Fruit fly (Drosophila melanogaster) whole organism, embryonic: ENCODE results near the gene CG2841.

Experiments used
- Antp ChIP-seq: fragments of 200-800 bp; sonication (Bioruptor generic); optimal IDR thresholded peaks from 3 replicates; lab custom pipeline; 2016; ENCODE audit warnings: missing biosample characterization, missing genetic modification characterization
- B-H2 ChIP-seq: fragments of 200-800 bp; sonication (Bioruptor generic); optimal IDR thresholded peaks from 2 replicates; lab custom pipeline; 2018; ENCODE audit warnings: missing biosample characterization, mild to moderate bottlenecking, missing genetic modification characterization
- Blimp-1 ChIP-seq: fragments of 200-800 bp; sonication (Bioruptor generic); optimal IDR thresholded peaks from 3 replicates; lab custom pipeline; 2018; ENCODE audit warnings: missing biosample characterization, missing genetic modification characterization, mild to moderate bottlenecking, moderate library complexity, missing genetic modification reagents
- CG10267 ChIP-seq: fragments of 200-800 bp; sonication (Bioruptor generic); optimal IDR thresholded peaks from 2 replicates; lab custom pipeline; 2018; ENCODE audit warnings: missing biosample characterization, mild to moderate bottlenecking, missing genetic modification characterization, moderate library complexity
- CG12219 ChIP-seq: fragments of 200-800 bp; sonication (Bioruptor generic); optimal IDR thresholded peaks from 3 replicates; lab custom pipeline; 2018; ENCODE audit warnings: missing biosample characterization, mild to moderate bottlenecking, missing genetic modification characterization
- CG12744 ChIP-seq: fragments of 200-800 bp; sonication (Bioruptor generic); optimal IDR thresholded peaks from 2 replicates; lab custom pipeline; 2016; ENCODE audit warnings: missing biosample characterization, missing genetic modification characterization
- CG13424 ChIP-seq: fragments of 200-800 bp; sonication (Bioruptor generic); optimal IDR thresholded peaks from 2 replicates; lab custom pipeline; 2019; ENCODE audit warnings: missing biosample characterization, mild to moderate bottlenecking, missing genetic modification characterization, moderate library complexity
- CG17361 ChIP-seq: fragments of 200-800 bp; sonication (Bioruptor generic); IDR thresholded peaks from 3 replicates; pipeline ENCODE4 v1.3.6; 2022; ENCODE audit warnings: missing biosample characterization, missing genetic modification characterization
- CG17568 ChIP-seq: fragments of 200-800 bp; sonication (Bioruptor generic); optimal IDR thresholded peaks from 2 replicates; lab custom pipeline; 2018; ENCODE audit warnings: missing biosample characterization, mild to moderate bottlenecking, missing genetic modification characterization, moderate library complexity
- CG17912 ChIP-seq: fragments of 200-800 bp; sonication (Bioruptor generic); optimal IDR thresholded peaks from 2 replicates; lab custom pipeline; 2018; ENCODE audit warnings: missing biosample characterization, mild to moderate bottlenecking, missing genetic modification characterization
- CG31224 ChIP-seq: fragments of 200-800 bp; sonication (Bioruptor generic); IDR thresholded peaks from 2 replicates; pipeline ENCODE4 v1.3.6; 2022; ENCODE audit warnings: missing biosample characterization, missing genetic modification characterization
- CG3407 ChIP-seq: fragments of 200-800 bp; sonication (Bioruptor generic); optimal IDR thresholded peaks from 2 replicates; lab custom pipeline; 2018; ENCODE audit warnings: missing biosample characterization, mild to moderate bottlenecking, missing genetic modification characterization
- CG34376 ChIP-seq: fragments of 200-800 bp; sonication (Bioruptor generic); optimal IDR thresholded peaks from 2 replicates; lab custom pipeline; 2018; ENCODE audit warnings: missing biosample characterization, mild to moderate bottlenecking, missing genetic modification characterization
- CG42726 ChIP-seq: fragments of 200-800 bp; sonication (Bioruptor generic); IDR thresholded peaks from 2 replicates; pipeline ENCODE4 v1.3.6; 2022; ENCODE audit warnings: missing biosample characterization, missing genetic modification characterization; ENCODE audit not compliant: partially characterized antibody
- CG6765 ChIP-seq: fragments of 200-800 bp; sonication (Bioruptor generic); optimal IDR thresholded peaks from 3 replicates; lab custom pipeline; 2017; ENCODE audit warnings: missing biosample characterization, mild to moderate bottlenecking, missing genetic modification characterization
- CG6813 ChIP-seq: fragments of 200-800 bp; sonication (Bioruptor generic); optimal IDR thresholded peaks from 2 replicates; lab custom pipeline; 2017; ENCODE audit warnings: missing biosample characterization, missing genetic modification characterization, mild to moderate bottlenecking, moderate library complexity, missing genetic modification reagents
- CG7745 ChIP-seq: fragments of 200-800 bp; sonication (Bioruptor generic); optimal IDR thresholded peaks from 2 replicates; lab custom pipeline; 2018; ENCODE audit warnings: missing biosample characterization, mild to moderate bottlenecking, missing genetic modification characterization, moderate library complexity
- CG9932 ChIP-seq: fragments of 200-800 bp; sonication (Bioruptor generic); IDR thresholded peaks from 2 replicates; pipeline ENCODE4 v1.3.6; 2022; ENCODE audit warnings: missing biosample characterization, missing genetic modification characterization
- D19A ChIP-seq: fragments of 200-800 bp; optimal IDR thresholded peaks from 3 replicates; lab custom pipeline; 2019; ENCODE audit warnings: missing biosample characterization, mild to moderate bottlenecking, missing genetic modification characterization, moderate library complexity
- Dbx ChIP-seq: fragments of 200-800 bp; sonication (Bioruptor generic); IDR thresholded peaks from 3 replicates; pipeline ENCODE4 v1.3.6; 2022; ENCODE audit warnings: missing biosample characterization, missing genetic modification characterization
- Deaf1 ChIP-seq: fragments of 200-800 bp; optimal IDR thresholded peaks from 3 replicates; lab custom pipeline; 2019; ENCODE audit warnings: missing biosample characterization, mild to moderate bottlenecking, missing genetic modification characterization, moderate library complexity
- Dll ChIP-seq: fragments of 200-800 bp; sonication (Bioruptor generic); IDR thresholded peaks from 4 replicates; pipeline ENCODE4 v1.3.6; 2022; ENCODE audit warnings: missing biosample characterization, missing genetic modification characterization; ENCODE audit not compliant: partially characterized antibody
- ERR ChIP-seq: fragments of 200-800 bp; sonication (Bioruptor generic); optimal IDR thresholded peaks from 2 replicates; lab custom pipeline; 2016; ENCODE audit warnings: missing biosample characterization, missing genetic modification characterization
- H15 ChIP-seq: fragments of 200-800 bp; sonication (Bioruptor generic); IDR thresholded peaks from 3 replicates; pipeline ENCODE4 v1.3.6; 2022; ENCODE audit warnings: missing biosample characterization, missing genetic modification characterization
- H2.0 ChIP-seq: fragments of 200-800 bp; sonication (Bioruptor generic); IDR thresholded peaks from 2 replicates; pipeline ENCODE4 v1.3.6; 2022; ENCODE audit warnings: missing biosample characterization, missing genetic modification characterization
- HmgZ ChIP-seq: fragments of 200-800 bp; sonication (Bioruptor generic); optimal IDR thresholded peaks from 2 replicates; lab custom pipeline; 2018; ENCODE audit warnings: missing biosample characterization, mild to moderate bottlenecking, missing genetic modification characterization
- MBD-R2 ChIP-seq: fragments of 200-800 bp; sonication (Bioruptor generic); IDR thresholded peaks from 2 replicates; pipeline ENCODE4 v1.3.6; 2022; ENCODE audit warnings: missing biosample characterization, missing genetic modification characterization
- MESR4 ChIP-seq: fragments of 200-800 bp; sonication (Bioruptor generic); optimal IDR thresholded peaks from 2 replicates; lab custom pipeline; 2018; ENCODE audit warnings: missing biosample characterization, mild to moderate bottlenecking, missing genetic modification characterization, moderate library complexity
- Mad ChIP-seq: fragments of 200-800 bp; sonication (Bioruptor generic); optimal IDR thresholded peaks from 2 replicates; lab custom pipeline; 2016; ENCODE audit warnings: missing biosample characterization, missing genetic modification characterization
- Pdp1 ChIP-seq, 2 experiments: fragments of 200-800 bp; sonication (Bioruptor generic); optimal IDR thresholded peaks; 3 replicates each; lab custom pipeline; 2016; ENCODE audit warnings: missing biosample characterization in 2 of 2, missing genetic modification characterization in 2 of 2, mild to moderate bottlenecking in 1 of 2, moderate library complexity in 1 of 2
- Rfx ChIP-seq: fragments of 200-800 bp; sonication (Bioruptor generic); IDR thresholded peaks from 2 replicates; pipeline ENCODE4 v1.3.6; 2022; ENCODE audit warnings: missing biosample characterization, missing genetic modification characterization
- Rx ChIP-seq: fragments of 200-800 bp; sonication (Bioruptor generic); IDR thresholded peaks from 2 replicates; pipeline ENCODE4 v1.3.6; 2022; ENCODE audit warnings: missing biosample characterization, missing genetic modification characterization
- ap ChIP-seq: fragments of 200-800 bp; sonication (Bioruptor generic); IDR thresholded peaks from 2 replicates; pipeline ENCODE4 v1.3.6; 2022; ENCODE audit warnings: missing biosample characterization, missing genetic modification characterization
- br ChIP-seq: fragments of >200 bp; optimal IDR thresholded peaks from 2 replicates; lab custom pipeline; 2017
- cad ChIP-seq: fragments of >200 bp; optimal IDR thresholded peaks from 2 replicates; lab custom pipeline; 2017; ENCODE audit warnings: missing biosample characterization, missing genetic modification characterization
- chn ChIP-seq: fragments of 200-800 bp; sonication (Bioruptor generic); optimal IDR thresholded peaks from 2 replicates; lab custom pipeline; 2016; ENCODE audit warnings: missing biosample characterization, missing genetic modification characterization
- dimm ChIP-seq: fragments of 200-800 bp; sonication (Bioruptor generic); IDR thresholded peaks from 2 replicates; pipeline ENCODE4 v1.3.6; 2022; ENCODE audit warnings: missing biosample characterization, missing genetic modification characterization
- dmrt99B ChIP-seq: fragments of 200-800 bp; sonication (Bioruptor generic); optimal IDR thresholded peaks from 2 replicates; lab custom pipeline; 2018; ENCODE audit warnings: missing biosample characterization, mild to moderate bottlenecking, missing genetic modification characterization, moderate library complexity
- emc ChIP-seq: fragments of 200-800 bp; sonication (Bioruptor generic); optimal IDR thresholded peaks from 2 replicates; lab custom pipeline; 2016; ENCODE audit warnings: missing biosample characterization, missing genetic modification characterization
- fru ChIP-seq: fragments of >200 bp; optimal IDR thresholded peaks from 2 replicates; lab custom pipeline; 2017
- gsb ChIP-seq: fragments of 200-800 bp; sonication (Bioruptor generic); IDR thresholded peaks from 2 replicates; pipeline ENCODE4 v1.3.6; 2022; ENCODE audit warnings: missing biosample characterization, missing genetic modification characterization
- h ChIP-seq: fragments of >200 bp; optimal IDR thresholded peaks from 2 replicates; lab custom pipeline; 2017
- hbn ChIP-seq: fragments of 200-800 bp; sonication (Bioruptor generic); IDR thresholded peaks from 2 replicates; pipeline ENCODE4 v1.3.6; 2022; ENCODE audit warnings: missing biosample characterization, missing genetic modification characterization; ENCODE audit not compliant: partially characterized antibody
- hth ChIP-seq: fragments of >200 bp; optimal IDR thresholded peaks from 2 replicates; lab custom pipeline; 2017; ENCODE audit warnings: inconsistent platforms
- psq ChIP-seq: fragments of 200-800 bp; sonication (Bioruptor generic); optimal IDR thresholded peaks from 2 replicates; lab custom pipeline; 2017; ENCODE audit warnings: missing biosample characterization, missing genetic modification characterization
- ranshi ChIP-seq: fragments of 200-800 bp; sonication (Bioruptor generic); IDR thresholded peaks from 2 replicates; pipeline ENCODE4 v1.3.6; 2022; ENCODE audit warnings: missing biosample characterization, missing genetic modification characterization
- sens-2 ChIP-seq: fragments of 200-800 bp; sonication (Bioruptor generic); IDR thresholded peaks from 2 replicates; pipeline ENCODE4 v1.3.6; 2022; ENCODE audit warnings: missing biosample characterization, missing genetic modification characterization
- sisA ChIP-seq: fragments of 200-800 bp; sonication (Bioruptor generic); IDR thresholded peaks from 2 replicates; pipeline ENCODE4 v1.3.6; 2022; ENCODE audit warnings: missing biosample characterization, missing genetic modification characterization
- so ChIP-seq: fragments of 200-800 bp; sonication (Bioruptor generic); IDR thresholded peaks from 3 replicates; pipeline ENCODE4 v1.3.6; 2022; ENCODE audit warnings: missing biosample characterization, missing genetic modification characterization
- sr ChIP-seq: fragments of 200-800 bp; sonication (Bioruptor generic); IDR thresholded peaks from 3 replicates; pipeline ENCODE4 v1.3.6; 2022; ENCODE audit warnings: missing biosample characterization, missing genetic modification characterization
- tgo ChIP-seq: fragments of 200-800 bp; sonication (Bioruptor generic); IDR thresholded peaks from 3 replicates; pipeline ENCODE4 v1.3.6; 2022; ENCODE audit warnings: missing biosample characterization, missing genetic modification characterization
- tna ChIP-seq: fragments of 200-800 bp; sonication (Bioruptor generic); IDR thresholded peaks from 2 replicates; pipeline ENCODE4 v1.3.6; 2022; ENCODE audit warnings: missing biosample characterization, missing genetic modification characterization; ENCODE audit not compliant: partially characterized antibody
- wek ChIP-seq: fragments of 200-800 bp; sonication (Bioruptor generic); optimal IDR thresholded peaks from 3 replicates; lab custom pipeline; 2018; ENCODE audit warnings: missing biosample characterization, mild to moderate bottlenecking, missing genetic modification characterization, moderate library complexity

CG2841 gene

DNA sequence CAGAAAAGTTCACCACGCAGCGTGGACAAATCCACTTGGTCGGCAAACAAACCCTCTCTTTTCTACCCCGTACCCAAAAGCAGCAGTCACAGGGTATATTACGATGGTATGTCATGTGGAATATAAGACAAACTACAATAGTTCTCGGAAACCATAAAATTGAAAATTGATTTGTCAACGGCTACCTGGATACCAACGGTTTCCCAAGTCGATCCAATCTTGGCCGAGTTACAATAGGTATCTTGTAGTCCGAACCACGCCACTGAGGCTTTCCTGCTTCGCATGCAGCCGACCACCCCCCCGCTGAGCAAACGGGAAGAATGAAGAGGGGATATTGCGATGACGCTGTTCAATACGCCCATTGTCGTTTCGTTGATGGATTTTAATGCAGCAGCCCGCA, 47.8 kb downstream of the CG2841 start (continued):
- TF ChIP-seq CG7745 (tag; lab: Kevin White, UChicago) (no peak), Mad (no peak), ERR (GFP tag; lab: Kevin White, UChicago) (peak; percentile 15), H15 (GFP tag; lab: Robert Waterston, UW) (peak; percentile 75; the same call in 1 of the 3 replicates), CG9932 (GFP tag; lab: Robert Waterston, UW) (0 out of 2 replicates have a peak, but pooled peaks have one; percentile 8), sens-2 (no peak), Blimp-1 (GFP tag; lab: Kevin White, UChicago) (peak; percentile 57), dimm (GFP tag; lab: Robert Waterston, UW) (no peak), MBD-R2 (GFP tag; lab: Robert Waterston, UW) (no peak), hbn (GFP tag; lab: Robert Waterston, UW) (no peak), Pdp1 (GFP tag; optimal IDR thresholded peaks at IDR 0.05; lab: Kevin White, UChicago) (peak in 1 of 2 experiments; percentile 63), tgo (GFP tag; lab: Robert Waterston, UW) (peak; percentile 76), wek (GFP tag; lab: Kevin White, UChicago) (no peak), Deaf1 (tag; lab: Kevin White, UChicago) (peak; percentile 14), CG17912 (GFP tag; lab: Kevin White, UChicago) (no peak), CG17361 (peak; percentile 81), br (lab: Kevin White, UChicago) (no peak), sisA (GFP tag; lab: Robert Waterston, UW) (peak; percentile 75), cad (GFP tag; lab: Kevin White, UChicago) (no peak), hth (no peak), tna (GFP tag; lab: Robert Waterston, UW) (no peak), Dll (no peak), MESR4 (GFP tag; lab: Kevin White, UChicago) (no peak), chn (GFP tag; lab: Kevin White, UChicago) (peak; percentile 63), Rfx (GFP tag; lab: Robert Waterston, UW) (peak; percentile 71), h (lab: Kevin White, UChicago) (no peak), ap (GFP tag; lab: Robert Waterston, UW) (no peak), psq (GFP tag; lab: Kevin White, UChicago) (no peak), emc (no peak), CG3407 (GFP tag; lab: Kevin White, UChicago) (no peak), Rx (peak; percentile 75), Dbx (GFP tag; lab: Robert Waterston, UW) (no peak), so (GFP tag; lab: Robert Waterston, UW) (0 out of 3 replicates have a peak, but pooled peaks have one; percentile 25), gsb (GFP tag; lab: Robert Waterston, UW) (0 out of 2 replicates have a peak, but pooled peaks have one; percentile 9), H2.0 (GFP tag; lab: Robert Waterston, UW) (peak; percentile 50; the same call in 1 of the 2 replicates), sr (GFP tag; lab: Robert Waterston, UW) (0 out of 3 replicates have a peak, but pooled peaks have one; percentile 10), D19A (tag; lab: Kevin White, UChicago) (peak; percentile 34), CG31224 (GFP tag; lab: Robert Waterston, UW) (peak; percentile 50), Antp (GFP tag; lab: Kevin White, UChicago) (peak; percentile 82), HmgZ (tag; lab: Kevin White, UChicago) (no peak), CG34376 (GFP tag; lab: Kevin White, UChicago) (no peak), CG13424 (tag; lab: Kevin White, UChicago) (peak; percentile 10), CG10267 (tag; lab: Kevin White, UChicago) (peak; percentile 40), dmrt99B (tag; lab: Kevin White, UChicago) (peak; percentile 82), CG12219 (peak; percentile 40), CG6813 (GFP tag; lab: Kevin White, UChicago) (peak; percentile 26), CG6765 (GFP tag; lab: Kevin White, UChicago) (no peak), ranshi (peak; percentile 63; the same call in 1 of the 2 replicates), CG17568 (GFP tag; lab: Kevin White, UChicago) (no peak), fru (lab: Kevin White, UChicago) (no peak), CG12744 (no peak), B-H2 (no peak), CG42726 (GFP tag; lab: Robert Waterston, UW) (no peak)
